Worm (Caenorhabditis elegans): ENCODE data around the gene R144.12.
A peak's percentile ranks its signal among the peaks of the same experiment; 100 is the strongest.

R144.12 gene

DNA sequence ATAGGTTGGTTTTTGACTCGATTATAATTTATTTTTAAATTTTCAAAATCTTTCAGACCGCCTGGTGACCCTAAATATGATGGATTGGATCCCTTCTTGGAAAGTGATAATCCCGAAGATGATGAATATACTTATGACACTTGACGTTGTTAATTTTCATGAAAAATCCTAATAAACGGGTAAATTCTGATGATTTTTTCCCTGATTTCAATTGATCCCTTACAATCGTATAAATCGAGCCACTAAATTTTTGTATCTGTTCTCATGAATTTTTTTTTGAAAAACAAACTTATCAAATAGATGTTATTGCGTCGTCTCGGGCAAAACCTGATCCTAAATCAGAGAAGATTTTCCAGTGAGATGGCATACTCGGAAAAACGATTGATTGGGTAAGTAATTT is 16.2 kb upstream of the R144.12 start, which contains the start of gene R144.13:
R144.13 (plus strand) TSS at position 301 of the 400 bp plus-strand sequence.
- TF ChIP-seq F13C5.2 (tag; optimal IDR thresholded peaks at IDR 0.05) (no peak), ets-7 (tag; optimal IDR thresholded peaks at IDR 0.05) (no peak), tbx-11 (GFP tag; IDR thresholded peaks at IDR 0.05) (no peak), hmbx-1 (tag; optimal IDR thresholded peaks at IDR 0.05) (no peak)

DNA sequence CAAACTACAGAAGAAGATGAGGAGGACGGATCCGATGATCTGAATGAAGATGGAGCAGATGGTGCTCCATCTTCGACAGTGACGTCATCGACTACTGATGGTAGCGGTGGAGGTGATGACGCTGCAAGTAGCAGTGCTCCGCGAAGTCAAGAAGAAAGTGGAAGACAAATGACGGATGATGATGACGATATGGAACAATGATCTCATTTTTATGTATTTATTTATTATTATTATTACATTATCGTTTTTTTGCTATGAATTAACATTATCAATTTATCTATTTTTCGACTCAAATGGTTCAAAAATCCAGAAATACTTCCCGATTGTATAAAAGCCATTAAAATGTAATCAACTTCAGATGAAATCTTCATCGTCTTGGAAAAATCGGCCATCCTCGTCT is 14.9 kb upstream of the R144.12 start, which contains the start of gene R144.3:
R144.3 (plus strand) TSS at position 301 of the 400 bp plus-strand sequence.
- TF ChIP-seq sea-1 (GFP tag; conservative IDR thresholded peaks at IDR 0.05) = no peak

DNA sequence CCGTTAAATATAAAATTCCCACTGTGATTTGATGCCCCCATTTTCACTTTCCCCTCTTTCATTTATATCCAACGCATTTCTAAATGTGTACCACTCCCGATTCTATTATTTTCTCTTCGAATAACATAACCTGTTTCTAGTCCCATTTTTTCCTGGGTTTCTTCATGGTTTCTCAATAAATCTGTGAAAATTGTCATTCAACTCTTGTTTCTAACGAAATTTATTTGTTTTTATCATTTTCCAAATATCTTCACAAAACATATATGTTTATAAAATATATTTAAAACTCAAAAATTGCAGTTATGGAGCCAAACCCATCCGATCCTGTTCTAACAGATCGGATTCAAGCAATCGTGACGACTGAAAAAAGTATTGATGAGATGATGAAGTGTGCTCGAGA is 14.1 kb upstream of the R144.12 start, which contains the start of gene mdt-11:
mdt-11 (plus strand) TSS at position 301 of the 400 bp plus-strand sequence.
- TF ChIP-seq ets-7 (tag; optimal IDR thresholded peaks at IDR 0.05) (no peak), scrt-1 (GFP tag; IDR thresholded peaks at IDR 0.05) (no peak), ama-1 (optimal IDR thresholded peaks at IDR 0.05) (no peak), tra-4 (tag; optimal IDR thresholded peaks at IDR 0.05) (no peak), flt-1 (GFP tag; IDR thresholded peaks at IDR 0.05) (no peak), sea-1 (GFP tag; conservative IDR thresholded peaks at IDR 0.05) (no peak), hnd-1 (tag; optimal IDR thresholded peaks at IDR 0.05) (no peak), pes-1 (GFP tag; IDR thresholded peaks at IDR 0.05) (no peak), B0310.2 (tag; optimal IDR thresholded peaks at IDR 0.05) (no peak), hmbx-1 (tag; optimal IDR thresholded peaks at IDR 0.05) (no peak), ceh-36 (tag; optimal IDR thresholded peaks at IDR 0.05) (no peak), hmg-4 (GFP tag; optimal IDR thresholded peaks at IDR 0.05) (no peak), aly-1 (tag; optimal IDR thresholded peaks at IDR 0.05) (no peak), F13C5.2 (tag; optimal IDR thresholded peaks at IDR 0.05) (no peak), ceh-13 (GFP tag; optimal IDR thresholded peaks at IDR 0.05) (no peak), tbx-37 (GFP tag; conservative IDR thresholded peaks at IDR 0.05) (no peak), tbx-11 (GFP tag; IDR thresholded peaks at IDR 0.05) (no peak)

DNA sequence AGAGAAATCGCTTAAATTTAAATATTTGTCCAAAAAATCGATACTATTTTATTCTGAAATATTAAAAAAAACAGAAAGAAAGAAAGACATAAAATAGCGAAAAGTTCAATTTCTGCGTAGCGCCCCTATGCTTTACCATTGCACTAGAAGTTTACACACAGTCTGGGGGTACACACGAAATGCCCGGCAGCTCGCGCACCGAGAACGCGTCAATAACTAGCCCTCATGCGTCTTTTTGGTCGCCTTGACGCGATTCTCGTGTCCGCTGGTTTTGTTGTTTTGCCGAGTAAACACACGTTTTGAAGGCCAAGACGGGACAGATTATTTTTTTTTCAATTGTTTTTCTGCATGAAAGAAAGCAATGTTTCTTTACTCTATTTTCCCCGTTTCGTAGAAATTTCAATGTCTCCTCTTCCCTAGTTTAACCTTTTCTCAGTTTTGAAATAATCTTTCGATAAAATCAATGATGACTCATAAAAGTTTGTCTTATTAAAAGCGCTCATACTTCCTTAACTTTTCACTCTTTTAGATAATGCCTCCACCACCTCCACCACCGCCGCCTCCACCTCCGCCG is 11.4 kb upstream of the R144.12 start, which contains the start of gene wip-1:
wip-1 (plus strand) TSS at position 524 of the 574 bp plus-strand sequence.
- peak; percentile 65 for TF ChIP-seq scrt-1 (GFP tag; IDR thresholded peaks at IDR 0.05)
- no peak for TF ChIP-seq ceh-36 (tag; optimal IDR thresholded peaks at IDR 0.05)
- TF ChIP-seq tbx-37 (GFP tag; conservative IDR thresholded peaks at IDR 0.05) = peak; percentile 67; the same call in 1 of the 2 replicates
- 0 out of 2 replicates have a peak, but pooled peaks have one; percentile 35 for TF ChIP-seq sea-1 (GFP tag; conservative IDR thresholded peaks at IDR 0.05)
- TF ChIP-seq hnd-1 (tag; optimal IDR thresholded peaks at IDR 0.05) = no peak
- TF ChIP-seq tbx-11 (GFP tag; IDR thresholded peaks at IDR 0.05) = peak; percentile 67
- no peak for TF ChIP-seq ama-1 (optimal IDR thresholded peaks at IDR 0.05)
- TF ChIP-seq ets-7 (tag; optimal IDR thresholded peaks at IDR 0.05) = peak; percentile 44
- peak; percentile 65 for TF ChIP-seq tra-4 (tag; optimal IDR thresholded peaks at IDR 0.05)
- no peak for TF ChIP-seq hmbx-1 (tag; optimal IDR thresholded peaks at IDR 0.05)
- TF ChIP-seq ceh-13 (GFP tag; optimal IDR thresholded peaks at IDR 0.05) = peak; percentile 22
- no peak for TF ChIP-seq B0310.2 (tag; optimal IDR thresholded peaks at IDR 0.05)
- peak; percentile 56 for TF ChIP-seq aly-1 (tag; optimal IDR thresholded peaks at IDR 0.05)
- TF ChIP-seq pes-1 (GFP tag; IDR thresholded peaks at IDR 0.05) = peak; percentile 77
- peak; percentile 75 for TF ChIP-seq flt-1 (GFP tag; IDR thresholded peaks at IDR 0.05)
- TF ChIP-seq hmg-4 (GFP tag; optimal IDR thresholded peaks at IDR 0.05) = peak; percentile 95
- TF ChIP-seq F13C5.2 (tag; optimal IDR thresholded peaks at IDR 0.05) = peak; percentile 93

DNA sequence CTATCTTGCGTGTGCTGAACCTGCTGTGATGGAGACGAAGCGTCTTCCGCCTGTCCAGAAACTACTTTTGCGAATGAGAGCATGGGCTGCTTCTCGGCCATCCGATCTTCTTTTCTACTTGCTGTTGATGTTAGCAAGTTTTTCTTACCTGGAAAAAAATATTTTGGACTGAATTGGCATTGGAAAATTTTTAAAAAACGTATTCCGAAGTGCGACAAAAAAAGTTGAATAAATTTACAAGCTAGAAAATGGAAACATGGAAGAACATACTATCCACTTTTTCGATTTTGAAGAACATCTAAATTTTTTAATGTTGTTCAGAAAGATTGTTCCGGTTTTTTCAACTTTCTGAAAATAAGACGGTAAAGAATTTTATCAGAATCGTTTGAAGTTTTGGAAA is 10.8 kb upstream of the R144.12 start, which contains the start of gene larp-1:
larp-1 (minus strand) TSS at position 101 of the 400 bp plus-strand sequence.
- TF ChIP-seq ama-1 (optimal IDR thresholded peaks at IDR 0.05) = no peak
- no peak for TF ChIP-seq ceh-36 (tag; optimal IDR thresholded peaks at IDR 0.05)
- TF ChIP-seq aly-1 (tag; optimal IDR thresholded peaks at IDR 0.05) = no peak
- no peak for TF ChIP-seq B0310.2 (tag; optimal IDR thresholded peaks at IDR 0.05)

DNA sequence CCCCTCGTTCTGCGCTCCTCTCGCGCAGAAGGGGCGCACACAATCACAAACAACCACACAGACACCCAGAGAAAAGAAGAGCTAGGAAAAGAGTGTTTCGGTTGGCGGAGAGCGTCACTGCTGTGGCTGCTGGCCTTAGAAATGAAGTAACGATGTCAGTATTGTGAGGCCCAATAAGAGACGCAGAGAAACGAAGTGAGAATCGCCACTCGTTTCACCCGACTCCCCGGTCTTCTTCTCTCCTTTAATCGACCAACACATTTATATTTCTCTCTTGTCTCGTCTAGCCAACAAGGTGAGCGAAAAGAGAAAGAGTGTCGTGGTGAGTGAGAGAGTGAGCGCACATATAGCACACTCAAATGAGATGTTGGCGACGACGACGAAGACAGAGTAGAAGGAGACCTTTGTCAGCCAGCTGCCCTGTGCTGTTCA is 7.2 kb upstream of the R144.12 start:
- TF ChIP-seq hnd-1 (tag; optimal IDR thresholded peaks at IDR 0.05) (no peak), ets-7 (tag; optimal IDR thresholded peaks at IDR 0.05) (no peak), hmbx-1 (tag; optimal IDR thresholded peaks at IDR 0.05) (no peak), sea-1 (GFP tag; conservative IDR thresholded peaks at IDR 0.05) (0 out of 2 replicates have a peak, but pooled peaks have one; percentile 39), ceh-13 (GFP tag; optimal IDR thresholded peaks at IDR 0.05) (no peak), pes-1 (GFP tag; IDR thresholded peaks at IDR 0.05) (peak; percentile 48; the same call in 1 of the 2 replicates), hmg-4 (GFP tag; optimal IDR thresholded peaks at IDR 0.05) (peak; percentile 88), ceh-36 (tag; optimal IDR thresholded peaks at IDR 0.05) (no peak), aly-1 (tag; optimal IDR thresholded peaks at IDR 0.05) (peak; percentile 64), flt-1 (GFP tag; IDR thresholded peaks at IDR 0.05) (no peak), tbx-11 (GFP tag; IDR thresholded peaks at IDR 0.05) (0 out of 2 replicates have a peak, but pooled peaks have one; percentile 3), tra-4 (tag; optimal IDR thresholded peaks at IDR 0.05) (no peak), F13C5.2 (tag; optimal IDR thresholded peaks at IDR 0.05) (peak; percentile 74), scrt-1 (GFP tag; IDR thresholded peaks at IDR 0.05) (peak; percentile 14; the same call in 1 of the 2 replicates)

DNA sequence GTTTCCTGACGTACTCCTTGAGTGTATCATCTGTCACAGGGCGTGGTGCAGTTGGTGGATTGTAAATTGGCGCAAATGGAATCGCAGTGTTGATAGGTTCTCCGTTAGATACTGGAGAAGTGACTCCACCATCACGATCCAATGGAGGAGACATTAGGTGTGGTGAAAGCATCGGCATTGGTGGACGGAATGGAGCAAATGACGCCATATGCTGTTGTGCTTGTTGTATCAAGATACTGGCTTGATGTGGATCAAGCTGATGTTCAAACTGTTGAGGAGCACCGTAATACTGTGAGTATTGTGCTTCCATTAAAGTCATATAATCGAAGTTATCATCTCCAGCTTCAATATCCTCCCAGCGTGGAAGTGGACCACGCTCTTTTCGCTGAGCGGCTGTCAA is 5.7 kb upstream of the R144.12 start:
- TF ChIP-seq flt-1 (GFP tag; IDR thresholded peaks at IDR 0.05) = no peak
- TF ChIP-seq ceh-36 (tag; optimal IDR thresholded peaks at IDR 0.05) = no peak
- TF ChIP-seq B0310.2 (tag; optimal IDR thresholded peaks at IDR 0.05) = no peak
- TF ChIP-seq sea-1 (GFP tag; conservative IDR thresholded peaks at IDR 0.05) = no peak
- no peak for TF ChIP-seq tbx-37 (GFP tag; conservative IDR thresholded peaks at IDR 0.05)

DNA sequence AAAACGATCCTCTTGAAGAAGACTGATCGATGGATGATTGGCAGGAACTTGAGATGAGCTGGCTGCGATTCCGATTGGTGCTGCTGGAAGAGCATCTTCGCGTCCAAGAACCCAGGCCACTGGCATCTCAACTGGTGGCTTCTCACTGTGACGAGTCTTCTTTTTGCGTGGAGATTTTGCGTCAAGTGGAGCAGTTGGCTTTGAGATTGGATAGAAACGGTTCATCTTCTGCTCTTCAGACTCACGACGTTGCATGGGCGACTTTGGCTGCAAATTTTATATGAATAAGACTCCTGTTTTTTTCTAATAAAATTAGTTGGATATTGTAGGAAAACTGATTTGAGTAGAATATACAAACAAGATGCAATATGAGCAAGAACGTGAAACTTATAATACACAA is 3.9 kb upstream of the R144.12 start:
- no peak for TF ChIP-seq ets-7 (tag; optimal IDR thresholded peaks at IDR 0.05)
- no peak for TF ChIP-seq F13C5.2 (tag; optimal IDR thresholded peaks at IDR 0.05)
- TF ChIP-seq ama-1 (optimal IDR thresholded peaks at IDR 0.05) = no peak
